Worm (Caenorhabditis elegans) whole organism, L1 larva: ENCODE results near the gene oac-15.

ENCODE experiments used
- C16A3.4 ChIP-seq: fragments of 150-350 bp; optimal IDR thresholded peaks from 2 replicates; lab custom pipeline; 2014; ENCODE audit warnings: missing biosample characterization, missing genetic modification characterization
- ceh-82 ChIP-seq, 3 experiments: fragments of 150-350 bp in 1 of 3; sonication (generic microtip) in 2 of 3; optimal IDR thresholded peaks; 2 replicates each; lab custom pipeline; 2014 to 2017; ENCODE audit warnings: missing biosample characterization in 3 of 3, missing genetic modification characterization in 3 of 3
- dsc-1 ChIP-seq: sonication (generic microtip); optimal IDR thresholded peaks from 2 replicates; lab custom pipeline; 2016; ENCODE audit warnings: mild to moderate bottlenecking, missing genetic modification characterization, missing compliant biosample characterization
- efl-3 ChIP-seq: fragments of 200-800 bp; sonication (Bioruptor generic); optimal IDR thresholded peaks from 2 replicates; lab custom pipeline; 2018; ENCODE audit warnings: mild to moderate bottlenecking, missing genetic modification characterization, missing compliant biosample characterization
- fkh-10 ChIP-seq: sonication (generic microtip); optimal IDR thresholded peaks from 2 replicates; lab custom pipeline; 2017; ENCODE audit warnings: missing biosample characterization, missing genetic modification reagents, missing genetic modification characterization
- fos-1 ChIP-seq: fragments of 150-350 bp; optimal IDR thresholded peaks from 2 replicates; lab custom pipeline; 2014; ENCODE audit warnings: missing biosample characterization, missing genetic modification characterization
- lin-15B ChIP-seq: fragments of 150-350 bp; sonication (generic microtip); optimal IDR thresholded peaks from 3 replicates; lab custom pipeline; 2014; ENCODE audit warnings: missing biosample characterization, missing genetic modification characterization
- lin-35 ChIP-seq, 2 experiments: fragments of 150-350 bp; optimal IDR thresholded peaks; 2 replicates each; lab custom pipeline; 2014; ENCODE audit warnings: missing biosample characterization in 2 of 2, missing genetic modification characterization in 2 of 2, missing genetic modification reagents in 2 of 2
- nhr-11 ChIP-seq: fragments of 150-350 bp; optimal IDR thresholded peaks from 2 replicates; lab custom pipeline; 2014; ENCODE audit warnings: missing biosample characterization, missing genetic modification characterization
- nhr-19 ChIP-seq: fragments of 200-800 bp; sonication (Bioruptor generic); conservative IDR thresholded peaks from 2 replicates; pipeline ENCODE4 v1.3.6; 2022; ENCODE audit warnings: missing genetic modification characterization, missing compliant biosample characterization
- snpc-4 ChIP-seq: fragments of 150-350 bp; optimal IDR thresholded peaks from 2 replicates; lab custom pipeline; 2014; ENCODE audit warnings: missing biosample characterization, missing genetic modification characterization
- tlp-1 ChIP-seq: fragments of 150-350 bp; optimal IDR thresholded peaks from 2 replicates; lab custom pipeline; 2014; ENCODE audit warnings: missing biosample characterization, missing genetic modification characterization
- zip-4 ChIP-seq: fragments of 200-800 bp; sonication (Bioruptor generic); optimal IDR thresholded peaks from 2 replicates; lab custom pipeline; 2018; ENCODE audit warnings: mild to moderate bottlenecking, missing genetic modification characterization, moderate library complexity, missing compliant biosample characterization

DNA sequence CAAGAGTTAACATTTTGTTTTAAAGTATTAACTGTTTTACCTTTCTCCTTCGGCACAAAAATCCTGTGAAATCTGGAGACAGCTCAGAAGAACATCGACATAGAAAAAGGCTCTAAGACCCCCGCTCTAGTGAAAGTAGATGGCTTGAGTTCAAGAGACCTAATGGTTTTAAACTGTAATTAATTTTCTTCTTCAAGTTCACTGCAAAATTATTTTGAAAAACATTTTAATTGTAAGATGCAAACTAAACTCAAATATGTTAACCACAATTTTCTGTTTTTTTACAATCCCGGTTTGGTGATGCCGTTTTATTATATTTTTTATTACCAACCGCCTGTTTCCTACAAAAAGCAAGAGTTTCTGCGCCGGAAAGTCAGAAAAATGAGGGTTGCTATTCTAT lies 23.9 kb upstream of the oac-15 start, which contains the start of gene clec-233:
- TF ChIP-seq C16A3.4 (tag; lab: Kevin White, UChicago), result no peak
- TF ChIP-seq snpc-4 (tag; lab: Kevin White, UChicago), result no peak
- TF ChIP-seq efl-3 (GFP tag; lab: Kevin White, UChicago), result no peak
- no peak for TF ChIP-seq lin-35 (GFP tag; optimal IDR thresholded peaks at IDR 0.05; lab: Kevin White, UChicago)
- no peak for TF ChIP-seq nhr-11 (tag; lab: Kevin White, UChicago)
- TF ChIP-seq lin-15B (tag; lab: Kevin White, UChicago), result no peak
- no peak for TF ChIP-seq tlp-1 (tag; lab: Kevin White, UChicago)
- no peak for TF ChIP-seq fos-1 (tag; lab: Kevin White, UChicago)
- TF ChIP-seq zip-4 (GFP tag; lab: Kevin White, UChicago), result no peak
- TF ChIP-seq fkh-10, result no peak
- no peak for TF ChIP-seq nhr-19 (GFP tag; lab: Robert Waterston, UW)
- TF ChIP-seq ceh-82 (tag; optimal IDR thresholded peaks at IDR 0.05; lab: Kevin White, UChicago), result no peak
- no peak for TF ChIP-seq dsc-1 (tag; lab: Kevin White, UChicago)
